Worm (Caenorhabditis elegans): ENCODE data around the gene efl-1.

DNA sequence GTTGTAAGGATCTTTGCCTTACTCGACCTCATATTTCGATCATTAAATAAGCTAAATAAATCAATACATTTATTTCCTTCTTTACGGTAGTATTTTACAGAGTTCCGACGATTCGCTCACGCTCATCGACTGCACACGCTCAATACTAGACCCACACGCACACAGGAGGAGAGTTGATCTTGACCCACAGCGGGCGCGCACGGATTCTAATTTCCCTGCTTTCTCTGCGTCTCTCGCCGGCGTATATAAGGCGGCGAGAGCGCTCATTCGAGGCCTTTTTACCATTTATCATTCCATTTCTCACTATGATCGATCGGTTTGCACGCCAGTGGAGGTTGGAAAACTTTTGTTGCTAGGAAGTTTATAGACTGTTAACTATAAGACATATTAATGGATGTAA lies 15.4 kb downstream of the efl-1 start:
- TF ChIP-seq hmbx-1 (tag; optimal IDR thresholded peaks at IDR 0.05) (no peak), flt-1 (GFP tag; IDR thresholded peaks at IDR 0.05) (no peak), ceh-36 (tag; optimal IDR thresholded peaks at IDR 0.05) (no peak), B0310.2 (tag; optimal IDR thresholded peaks at IDR 0.05) (no peak), aly-1 (tag; optimal IDR thresholded peaks at IDR 0.05) (no peak), ama-1 (optimal IDR thresholded peaks at IDR 0.05) (no peak), ets-7 (tag; optimal IDR thresholded peaks at IDR 0.05) (no peak), scrt-1 (GFP tag; IDR thresholded peaks at IDR 0.05) (no peak), pes-1 (GFP tag; IDR thresholded peaks at IDR 0.05) (no peak), tbx-11 (GFP tag; IDR thresholded peaks at IDR 0.05) (no peak)

Measured in whole organism, early embryonic.